Worm (Caenorhabditis elegans) whole organism, L2 larva: ENCODE results near the gene daf-28.

Experiments used
- C34F6.9 ChIP-seq: fragments of 150-350 bp; optimal IDR thresholded peaks from 2 replicates; lab custom pipeline; 2014; ENCODE audit warnings: missing biosample characterization, missing genetic modification characterization
- F13H6.1 ChIP-seq: sonication (generic microtip); optimal IDR thresholded peaks from 2 replicates; lab custom pipeline; 2016; ENCODE audit warnings: missing genetic modification characterization, missing compliant biosample characterization
- Y55F3AM.14 ChIP-seq: fragments of 200-800 bp; sonication (Bioruptor generic); optimal IDR thresholded peaks from 2 replicates; lab custom pipeline; 2018; ENCODE audit warnings: mild to moderate bottlenecking, missing genetic modification characterization, missing compliant biosample characterization
- ama-1 ChIP-seq: fragments of 150-350 bp; optimal IDR thresholded peaks from 2 replicates; lab custom pipeline; 2018; ENCODE audit warnings: inconsistent platforms
- blmp-1 ChIP-seq: sonication (generic microtip); optimal IDR thresholded peaks from 2 replicates; lab custom pipeline; 2017; ENCODE audit warnings: missing genetic modification characterization, mild to moderate bottlenecking, missing compliant biosample characterization, antibody characterized with exemption, moderate library complexity; ENCODE audit not compliant: insufficient read depth
- ceh-16 ChIP-seq: fragments of 150-350 bp; optimal IDR thresholded peaks from 2 replicates; lab custom pipeline; 2014; ENCODE audit warnings: missing biosample characterization, missing genetic modification characterization
- ceh-82 ChIP-seq: fragments of 150-350 bp; optimal IDR thresholded peaks from 2 replicates; lab custom pipeline; 2014; ENCODE audit warnings: missing biosample characterization, missing genetic modification characterization
- crh-2 ChIP-seq: sonication (generic microtip); optimal IDR thresholded peaks from 2 replicates; lab custom pipeline; 2017; ENCODE audit warnings: missing biosample characterization, missing genetic modification characterization
- elt-1 ChIP-seq: fragments of 150-350 bp; optimal IDR thresholded peaks from 2 replicates; lab custom pipeline; 2014; ENCODE audit warnings: missing biosample characterization, missing genetic modification characterization
- elt-3 ChIP-seq: sonication (generic microtip); optimal IDR thresholded peaks from 2 replicates; lab custom pipeline; 2017; ENCODE audit warnings: missing biosample characterization, missing genetic modification characterization
- fos-1 ChIP-seq: fragments of 150-350 bp; optimal IDR thresholded peaks from 2 replicates; lab custom pipeline; 2014; ENCODE audit warnings: missing biosample characterization, missing genetic modification characterization
- gmeb-1 ChIP-seq: fragments of 150-350 bp; optimal IDR thresholded peaks from 2 replicates; lab custom pipeline; 2014; ENCODE audit warnings: missing biosample characterization, missing genetic modification characterization
- lin-11 ChIP-seq: fragments of 150-350 bp; sonication (generic microtip); optimal IDR thresholded peaks from 2 replicates; lab custom pipeline; 2014; ENCODE audit warnings: missing biosample characterization, missing genetic modification characterization, inconsistent platforms, mixed read lengths
- lin-13 ChIP-seq: fragments of 150-350 bp; optimal IDR thresholded peaks from 2 replicates; lab custom pipeline; 2014; ENCODE audit warnings: missing biosample characterization, missing genetic modification reagents, missing genetic modification characterization
- lin-39 ChIP-seq: fragments of 150-350 bp; optimal IDR thresholded peaks from 2 replicates; lab custom pipeline; 2014; ENCODE audit warnings: missing biosample characterization, missing genetic modification reagents, missing genetic modification characterization
- mab-5 ChIP-seq: fragments of 150-350 bp; optimal IDR thresholded peaks from 2 replicates; lab custom pipeline; 2014; ENCODE audit warnings: missing biosample characterization, missing genetic modification characterization
- mdl-1 ChIP-seq, 2 experiments: fragments of 150-350 bp in 1 of 2; sonication (generic microtip) in 1 of 2; optimal IDR thresholded peaks; 2 replicates each; lab custom pipeline; 2017; ENCODE audit warnings: missing biosample characterization in 2 of 2, missing genetic modification characterization in 2 of 2
- nhr-11 ChIP-seq: fragments of 150-350 bp; optimal IDR thresholded peaks from 2 replicates; lab custom pipeline; 2014; ENCODE audit warnings: missing biosample characterization, missing genetic modification characterization
- nhr-129 ChIP-seq: fragments of 150-350 bp; optimal IDR thresholded peaks from 2 replicates; lab custom pipeline; 2014; ENCODE audit warnings: missing biosample characterization, missing genetic modification characterization
- nhr-21 ChIP-seq: fragments of 150-350 bp; optimal IDR thresholded peaks from 2 replicates; lab custom pipeline; 2014; ENCODE audit warnings: missing biosample characterization, missing genetic modification characterization
- nhr-23 ChIP-seq: fragments of 150-350 bp; optimal IDR thresholded peaks from 2 replicates; lab custom pipeline; 2014; ENCODE audit warnings: missing biosample characterization, missing genetic modification reagents, missing genetic modification characterization
- nhr-237 ChIP-seq: fragments of 150-350 bp; optimal IDR thresholded peaks from 2 replicates; lab custom pipeline; 2014; ENCODE audit warnings: missing biosample characterization, missing genetic modification characterization
- nhr-6 ChIP-seq: fragments of 150-350 bp; optimal IDR thresholded peaks from 2 replicates; lab custom pipeline; 2014; ENCODE audit warnings: missing biosample characterization, missing genetic modification characterization
- peb-1 ChIP-seq: fragments of 150-350 bp; optimal IDR thresholded peaks from 2 replicates; lab custom pipeline; 2014; ENCODE audit warnings: missing biosample characterization, missing genetic modification characterization
- sem-4 ChIP-seq: fragments of 150-350 bp; optimal IDR thresholded peaks from 2 replicates; lab custom pipeline; 2014; ENCODE audit warnings: missing biosample characterization, missing genetic modification reagents, missing genetic modification characterization
- skn-1 ChIP-seq: sonication (generic microtip); optimal IDR thresholded peaks from 2 replicates; lab custom pipeline; 2017; ENCODE audit warnings: missing biosample characterization, missing genetic modification characterization
- sma-3 ChIP-seq: sonication (generic microtip); optimal IDR thresholded peaks from 2 replicates; lab custom pipeline; 2016; ENCODE audit warnings: missing genetic modification reagents, missing genetic modification characterization, missing compliant biosample characterization
- sma-9 ChIP-seq, 2 experiments: fragments of 150-350 bp in 1 of 2; sonication (generic microtip) in 1 of 2; optimal IDR thresholded peaks; 2 replicates each; lab custom pipeline; 2014 to 2016; ENCODE audit warnings: missing genetic modification characterization in 2 of 2, mild to moderate bottlenecking in 1 of 2, missing biosample characterization in 1 of 2, missing compliant biosample characterization in 1 of 2, missing genetic modification reagents in 1 of 2, moderate library complexity in 1 of 2
- snpc-4 ChIP-seq: fragments of 150-350 bp; optimal IDR thresholded peaks from 2 replicates; lab custom pipeline; 2014; ENCODE audit warnings: missing biosample characterization, missing genetic modification characterization
- unc-39 ChIP-seq: fragments of 150-350 bp; optimal IDR thresholded peaks from 2 replicates; lab custom pipeline; 2014; ENCODE audit warnings: missing biosample characterization, missing genetic modification characterization
- unc-55 ChIP-seq: fragments of 150-350 bp; sonication (generic microtip); optimal IDR thresholded peaks from 3 replicates; lab custom pipeline; 2014; ENCODE audit warnings: missing biosample characterization, missing genetic modification reagents, missing genetic modification characterization
- unc-62 ChIP-seq: fragments of 150-350 bp; optimal IDR thresholded peaks from 2 replicates; lab custom pipeline; 2014; ENCODE audit warnings: missing biosample characterization, missing genetic modification reagents, missing genetic modification characterization
- zag-1 ChIP-seq: fragments of 150-350 bp; optimal IDR thresholded peaks from 2 replicates; lab custom pipeline; 2014; ENCODE audit warnings: missing biosample characterization, missing genetic modification characterization
- ztf-1 ChIP-seq: fragments of 200-800 bp; sonication (Bioruptor generic); conservative IDR thresholded peaks from 2 replicates; pipeline ENCODE4 v1.3.6; 2022; ENCODE audit warnings: missing genetic modification characterization, missing compliant biosample characterization
- ztf-4 ChIP-seq: fragments of 150-350 bp; optimal IDR thresholded peaks from 2 replicates; lab custom pipeline; 2014; ENCODE audit warnings: missing biosample characterization, missing genetic modification characterization

Gene daf-28

DNA sequence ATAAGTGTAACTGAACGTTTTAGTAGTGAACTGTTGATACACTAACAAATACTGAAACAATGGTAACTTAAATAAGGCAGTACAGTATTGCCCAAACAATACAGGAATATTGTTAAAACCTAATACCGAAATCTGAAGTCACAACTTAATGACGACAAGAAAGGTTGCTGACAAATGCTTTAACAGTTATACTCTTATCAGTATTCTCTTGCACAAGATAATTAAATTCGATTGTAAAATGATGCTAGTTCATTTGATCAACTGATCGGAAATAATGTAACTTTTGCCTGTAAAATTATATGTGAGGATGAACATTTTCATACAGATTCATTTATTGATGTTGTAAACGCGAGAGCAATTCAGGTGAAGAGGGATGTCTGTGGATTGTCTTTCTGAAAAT is 16.7 kb downstream of the daf-28 start:
- TF ChIP-seq skn-1 (tag; lab: Kevin White, UChicago), result no peak
- TF ChIP-seq fos-1, result peak; percentile 63

DNA sequence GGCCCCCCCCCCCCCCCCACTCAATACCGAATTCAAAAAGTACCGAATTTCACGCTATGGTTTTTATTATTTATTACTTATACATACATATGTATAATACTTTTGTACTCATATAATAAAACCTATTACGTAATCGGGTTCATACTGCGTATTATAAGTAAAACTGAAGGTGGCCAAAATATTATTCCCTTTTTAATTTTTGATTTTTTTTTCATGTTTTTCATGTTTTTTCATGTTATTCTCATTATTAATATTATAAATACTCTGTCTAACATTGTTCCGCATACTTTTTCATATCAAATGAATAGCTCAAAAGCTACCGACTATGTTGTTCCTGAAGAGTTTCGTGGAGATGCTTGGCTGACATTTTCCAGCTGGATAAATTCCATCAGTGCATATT is 21.2 kb downstream of the daf-28 start, which contains the start of gene srw-38:
srw-38 (plus strand) TSS at position 301 of the 400 bp plus-strand sequence.
- TF ChIP-seq F13H6.1 (tag; lab: Kevin White, UChicago) (no peak), unc-55 (GFP tag; lab: Kevin White, UChicago) (no peak), blmp-1 (tag; lab: Kevin White, UChicago) (no peak), lin-13 (no peak), sma-3 (GFP tag; lab: Kevin White, UChicago) (no peak), zag-1 (no peak), ztf-4 (tag; lab: Kevin White, UChicago) (no peak), sem-4 (tag; lab: Kevin White, UChicago) (no peak), nhr-129 (no peak), crh-2 (no peak)

DNA sequence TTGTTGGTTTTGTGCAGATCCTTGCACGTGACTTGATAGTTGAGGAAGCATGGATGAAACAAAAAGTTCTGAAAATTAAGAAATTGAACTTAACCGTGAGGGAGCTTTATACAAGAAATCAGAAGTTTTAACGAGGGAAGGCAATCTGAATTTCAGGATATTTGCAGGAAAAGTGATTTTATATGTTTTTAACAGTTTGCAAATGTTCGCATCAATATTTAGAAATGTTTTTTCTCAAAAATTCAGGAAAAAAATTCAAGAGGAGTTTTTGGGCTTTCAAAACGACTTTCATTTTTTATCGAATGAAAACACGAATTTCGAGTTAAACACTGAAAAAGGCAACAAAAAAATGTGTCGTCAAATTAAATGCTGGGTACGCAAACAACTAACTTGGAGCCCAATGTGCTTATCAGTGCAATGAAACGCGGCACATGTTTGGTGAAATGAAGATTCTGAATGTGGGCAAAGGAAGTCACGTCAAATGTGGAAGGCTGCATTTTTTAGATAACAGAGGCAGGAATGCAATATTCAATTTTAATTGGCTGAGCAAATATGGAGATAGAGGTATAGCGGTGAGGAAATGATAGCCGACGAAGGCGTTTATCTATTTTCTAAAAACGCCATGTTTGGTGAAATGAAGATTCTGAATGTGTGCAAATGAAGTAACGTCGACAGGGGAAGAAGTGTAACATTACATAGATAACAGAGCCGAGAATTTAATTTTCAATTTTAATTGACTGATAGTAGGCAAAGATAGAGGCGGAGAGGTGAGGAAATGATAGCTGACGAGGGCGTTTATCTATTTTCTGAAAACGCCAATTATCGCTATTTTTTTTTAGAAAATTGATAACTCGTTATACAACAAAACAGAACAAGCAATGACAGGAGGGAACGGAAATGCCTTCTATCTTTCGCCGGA is 31.3 kb downstream of the daf-28 start, which contains the start of gene Y116F11B.6:
Y116F11B.6 (minus strand) TSS at position 51 of the 919 bp plus-strand sequence.
- no peak for TF ChIP-seq ceh-82 (tag; lab: Kevin White, UChicago)
- no peak for TF ChIP-seq Y55F3AM.14 (GFP tag; lab: Kevin White, UChicago)
- TF ChIP-seq ama-1 (lab: Kevin White, UChicago), result no peak
- peak; percentile 10 for TF ChIP-seq crh-2
- TF ChIP-seq fos-1, result peak; percentile 1

DNA sequence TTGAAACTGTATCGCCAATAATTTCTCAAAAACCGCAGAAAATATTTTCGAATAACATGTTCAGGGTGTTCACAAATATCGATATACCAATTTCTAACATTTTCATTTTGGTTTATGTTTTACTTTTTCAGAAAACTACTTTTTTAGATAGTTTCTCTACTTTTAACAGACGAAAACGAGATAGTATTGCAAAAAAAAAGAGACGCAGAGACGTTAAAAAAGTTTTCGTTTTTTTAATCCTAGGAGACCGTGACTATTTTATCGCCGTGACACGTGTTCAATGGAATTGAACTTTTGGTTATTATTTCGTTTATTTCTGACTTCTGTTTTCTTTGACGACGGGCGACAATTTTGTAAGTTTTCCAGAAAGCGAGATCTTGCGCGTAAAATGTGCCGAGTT is 33.1 kb downstream of the daf-28 start, which contains the start of gene Y116F11B.7:
Y116F11B.7 (plus strand) TSS at position 301 of the 400 bp plus-strand sequence.
- TF ChIP-seq F13H6.1 (tag; lab: Kevin White, UChicago) (no peak), nhr-6 (tag; lab: Kevin White, UChicago) (no peak), sma-9 (GFP tag; optimal IDR thresholded peaks at IDR 0.05; lab: Kevin White, UChicago) (no peak), sma-9 (tag; optimal IDR thresholded peaks at IDR 0.05; lab: Kevin White, UChicago) (no peak), elt-3 (no peak), C34F6.9 (tag; lab: Kevin White, UChicago) (no peak), mab-5 (no peak), elt-1 (tag; lab: Kevin White, UChicago) (no peak), nhr-21 (tag; lab: Kevin White, UChicago) (no peak), lin-11 (tag; lab: Kevin White, UChicago) (no peak), unc-39 (tag; lab: Kevin White, UChicago) (no peak), gmeb-1 (tag; lab: Kevin White, UChicago) (no peak), lin-39 (no peak), unc-55 (GFP tag; lab: Kevin White, UChicago) (no peak)

DNA sequence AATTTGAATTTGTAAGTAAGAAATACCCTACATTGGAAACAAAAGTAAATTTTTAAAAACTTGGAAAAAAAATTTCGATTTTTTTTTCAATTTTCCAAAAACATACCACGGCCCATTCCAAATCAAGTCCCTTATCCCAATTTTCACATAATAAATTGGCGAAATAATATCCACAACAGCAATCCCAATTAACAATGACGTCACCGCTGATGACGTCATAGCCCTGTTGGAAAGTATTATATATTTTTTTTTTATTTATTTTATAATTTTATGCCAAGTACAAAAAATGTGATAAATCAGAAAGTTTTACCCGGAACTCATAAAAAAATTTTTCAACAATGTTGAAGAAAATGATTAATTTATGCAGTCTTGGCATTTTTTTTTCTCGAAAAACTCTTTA is 38.7 kb downstream of the daf-28 start:
- no peak for TF ChIP-seq elt-3
- TF ChIP-seq ztf-1 (GFP tag; lab: Robert Waterston, UW), result no peak

DNA sequence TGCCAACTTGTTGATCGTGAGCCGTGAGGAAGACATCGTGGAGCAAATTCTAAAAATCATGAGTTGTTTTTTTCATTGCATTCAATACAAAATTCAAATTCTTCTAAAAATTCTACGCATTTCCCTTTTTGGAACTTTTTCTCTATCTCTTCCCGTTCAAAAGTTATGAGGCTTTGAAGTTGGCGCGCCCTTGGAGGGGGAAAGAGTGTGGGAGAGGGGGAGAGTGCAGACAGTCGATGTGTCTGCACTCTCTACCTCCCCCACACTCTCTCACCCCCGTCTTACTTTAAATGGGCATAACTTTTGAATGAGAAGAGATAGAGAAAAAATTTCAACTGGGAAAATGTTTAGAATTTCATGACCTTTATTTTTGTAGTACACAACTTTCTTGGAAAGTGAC is 41.4 kb downstream of the daf-28 start:
- TF ChIP-seq crh-2, result no peak
- no peak for TF ChIP-seq nhr-11 (tag; lab: Kevin White, UChicago)
- TF ChIP-seq blmp-1 (tag; lab: Kevin White, UChicago), result no peak
- TF ChIP-seq mdl-1 (tag; optimal IDR thresholded peaks at IDR 0.05; lab: Kevin White, UChicago), result no peak
- TF ChIP-seq ceh-82 (tag; lab: Kevin White, UChicago), result no peak
- no peak for TF ChIP-seq snpc-4 (tag; lab: Kevin White, UChicago)
- TF ChIP-seq nhr-23, result no peak
- no peak for TF ChIP-seq unc-62
- no peak for TF ChIP-seq sma-9 (GFP tag; optimal IDR thresholded peaks at IDR 0.05; lab: Kevin White, UChicago)
- no peak for TF ChIP-seq sma-9 (tag; optimal IDR thresholded peaks at IDR 0.05; lab: Kevin White, UChicago)
- TF ChIP-seq peb-1 (tag; lab: Kevin White, UChicago), result no peak
- no peak for TF ChIP-seq unc-39 (tag; lab: Kevin White, UChicago)
- TF ChIP-seq nhr-237 (tag; lab: Kevin White, UChicago), result no peak
- TF ChIP-seq ceh-16 (tag; lab: Kevin White, UChicago), result no peak
- TF ChIP-seq lin-39, result no peak
